Fruit fly (Drosophila melanogaster) whole organism, embryonic: ENCODE measurements around the gene Tsp97E.

Experiments used
- Blimp-1 ChIP-seq: fragments of 200-800 bp; sonication (Bioruptor generic); optimal IDR thresholded peaks from 3 replicates; lab custom pipeline; 2018; ENCODE audit warnings: missing biosample characterization, missing genetic modification characterization, mild to moderate bottlenecking, moderate library complexity, missing genetic modification reagents
- CG11504 ChIP-seq: fragments of 200-800 bp; sonication (Bioruptor generic); optimal IDR thresholded peaks from 3 replicates; lab custom pipeline; 2019; ENCODE audit warnings: missing biosample characterization, mild to moderate bottlenecking, missing genetic modification characterization, moderate library complexity
- CG14050 ChIP-seq: fragments of 200-800 bp; sonication (Bioruptor generic); IDR thresholded peaks from 3 replicates; pipeline ENCODE4 v1.3.6; 2022; ENCODE audit warnings: missing biosample characterization, missing genetic modification characterization
- CG14667 ChIP-seq: fragments of 200-800 bp; sonication (Bioruptor generic); IDR thresholded peaks from 2 replicates; pipeline ENCODE4 v1.3.6; 2022; ENCODE audit warnings: missing biosample characterization, missing genetic modification characterization
- CG30403 ChIP-seq: fragments of 200-800 bp; sonication (Bioruptor generic); optimal IDR thresholded peaks from 3 replicates; lab custom pipeline; 2016; ENCODE audit warnings: missing biosample characterization, missing genetic modification characterization
- CG32532 ChIP-seq: fragments of 200-800 bp; sonication (Bioruptor generic); IDR thresholded peaks from 2 replicates; pipeline ENCODE4 v1.3.6; 2022; ENCODE audit warnings: missing biosample characterization, missing genetic modification characterization
- CG3281 ChIP-seq: fragments of 200-800 bp; sonication (Bioruptor generic); optimal IDR thresholded peaks from 3 replicates; lab custom pipeline; 2017; ENCODE audit warnings: missing biosample characterization, mild to moderate bottlenecking, missing genetic modification characterization
- CG4360 ChIP-seq: fragments of 200-800 bp; sonication (Bioruptor generic); IDR thresholded peaks from 2 replicates; pipeline ENCODE4 v1.3.6; 2022; ENCODE audit warnings: missing biosample characterization, missing genetic modification characterization
- CG6175 ChIP-seq: fragments of 200-800 bp; sonication (Bioruptor generic); IDR thresholded peaks from 3 replicates; pipeline ENCODE4 v1.3.6; 2022; ENCODE audit warnings: missing biosample characterization, missing genetic modification characterization
- CG7271 ChIP-seq: fragments of 200-800 bp; sonication (Bioruptor generic); optimal IDR thresholded peaks from 2 replicates; lab custom pipeline; 2018; ENCODE audit warnings: missing biosample characterization, mild to moderate bottlenecking, missing genetic modification characterization, moderate library complexity
- CG8089 ChIP-seq: fragments of 200-800 bp; sonication (Bioruptor generic); optimal IDR thresholded peaks from 3 replicates; lab custom pipeline; 2016; ENCODE audit warnings: missing biosample characterization, missing genetic modification characterization
- CG8281 ChIP-seq: fragments of 200-800 bp; sonication (Bioruptor generic); optimal IDR thresholded peaks from 2 replicates; lab custom pipeline; 2018; ENCODE audit warnings: missing biosample characterization, mild to moderate bottlenecking, missing genetic modification characterization, moderate library complexity
- CG9437 ChIP-seq: fragments of 200-800 bp; sonication (Bioruptor generic); optimal IDR thresholded peaks from 2 replicates; lab custom pipeline; 2018; ENCODE audit warnings: missing biosample characterization, mild to moderate bottlenecking, missing genetic modification characterization
- CoRest ChIP-seq: fragments of 200-800 bp; sonication (Bioruptor generic); optimal IDR thresholded peaks from 3 replicates; lab custom pipeline; 2018; ENCODE audit warnings: missing biosample characterization, mild to moderate bottlenecking, missing genetic modification characterization, moderate library complexity
- Dad ChIP-seq: fragments of 200-800 bp; sonication (Bioruptor generic); optimal IDR thresholded peaks from 3 replicates; lab custom pipeline; 2016; ENCODE audit warnings: missing biosample characterization, missing genetic modification characterization
- Doc3 ChIP-seq: fragments of 200-800 bp; sonication (Bioruptor generic); IDR thresholded peaks from 3 replicates; pipeline ENCODE4 v1.3.6; 2022; ENCODE audit warnings: missing biosample characterization, missing genetic modification characterization; ENCODE audit not compliant: partially characterized antibody
- E2f1 ChIP-seq: fragments of 200-800 bp; sonication (Bioruptor generic); IDR thresholded peaks from 2 replicates; pipeline ENCODE4 v1.3.6; 2022; ENCODE audit warnings: missing biosample characterization, missing genetic modification characterization
- E2f2 ChIP-seq: fragments of 200-800 bp; sonication (Bioruptor generic); IDR thresholded peaks from 2 replicates; pipeline ENCODE4 v1.3.6; 2022; ENCODE audit warnings: missing biosample characterization, missing genetic modification characterization
- H2.0 ChIP-seq: fragments of 200-800 bp; sonication (Bioruptor generic); IDR thresholded peaks from 2 replicates; pipeline ENCODE4 v1.3.6; 2022; ENCODE audit warnings: missing biosample characterization, missing genetic modification characterization
- HLH3B ChIP-seq: fragments of 200-800 bp; sonication (Bioruptor generic); IDR thresholded peaks from 2 replicates; pipeline ENCODE4 v1.3.6; 2022; ENCODE audit warnings: missing biosample characterization, missing genetic modification characterization
- HmgD ChIP-seq: fragments of 200-800 bp; sonication (Bioruptor generic); optimal IDR thresholded peaks from 3 replicates; lab custom pipeline; 2016; ENCODE audit warnings: missing biosample characterization, missing genetic modification characterization
- Hr78 ChIP-seq, 2 experiments: fragments of 200-800 bp in 1 of 2; fragments of >200 bp in 1 of 2; sonication (Bioruptor generic) in 1 of 2; optimal IDR thresholded peaks; 2 replicates each; lab custom pipeline; 2017 to 2019; ENCODE audit warnings: missing biosample characterization in 2 of 2, missing genetic modification characterization in 2 of 2, mild to moderate bottlenecking in 1 of 2, moderate library complexity in 1 of 2
- MESR4 ChIP-seq: fragments of 200-800 bp; sonication (Bioruptor generic); optimal IDR thresholded peaks from 2 replicates; lab custom pipeline; 2018; ENCODE audit warnings: missing biosample characterization, mild to moderate bottlenecking, missing genetic modification characterization, moderate library complexity
- Nf-YC ChIP-seq: fragments of 200-800 bp; optimal IDR thresholded peaks from 3 replicates; lab custom pipeline; 2019; ENCODE audit warnings: missing biosample characterization, mild to moderate bottlenecking, missing genetic modification characterization, moderate library complexity
- Vsx1 ChIP-seq: fragments of 200-800 bp; sonication (Bioruptor generic); optimal IDR thresholded peaks from 2 replicates; lab custom pipeline; 2017; ENCODE audit warnings: missing biosample characterization, mild to moderate bottlenecking, missing genetic modification characterization, missing genetic modification reagents
- bab2 ChIP-seq: fragments of 200-800 bp; sonication (Bioruptor generic); optimal IDR thresholded peaks from 2 replicates; lab custom pipeline; 2016; ENCODE audit warnings: missing biosample characterization, missing genetic modification characterization
- caup ChIP-seq: fragments of 200-800 bp; sonication (Bioruptor generic); optimal IDR thresholded peaks from 3 replicates; lab custom pipeline; 2017; ENCODE audit warnings: missing biosample characterization, mild to moderate bottlenecking, missing genetic modification characterization, moderate library complexity; ENCODE audit not compliant: severe bottlenecking
- chif ChIP-seq, 2 experiments: fragments of 200-800 bp; sonication (Bioruptor generic); optimal IDR thresholded peaks; 3 replicates each; lab custom pipeline; 2016; ENCODE audit warnings: missing biosample characterization in 2 of 2, missing genetic modification characterization in 2 of 2
- crc ChIP-seq: fragments of 200-800 bp; sonication (Bioruptor generic); optimal IDR thresholded peaks from 2 replicates; lab custom pipeline; 2016; ENCODE audit warnings: missing biosample characterization, missing genetic modification characterization
- da ChIP-seq: fragments of 200-800 bp; sonication (Bioruptor generic); optimal IDR thresholded peaks from 2 replicates; lab custom pipeline; 2016; ENCODE audit warnings: missing biosample characterization, missing genetic modification characterization
- dpn ChIP-seq, 2 experiments: fragments of 200-800 bp; sonication (Bioruptor generic); optimal IDR thresholded peaks; 3 replicates each; lab custom pipeline; 2016; ENCODE audit warnings: missing biosample characterization in 2 of 2, missing genetic modification characterization in 2 of 2
- esg ChIP-seq: fragments of 200-800 bp; sonication (Bioruptor generic); conservative IDR thresholded peaks from 2 replicates; pipeline ENCODE4 v1.3.6; 2022; ENCODE audit warnings: missing biosample characterization, missing genetic modification characterization
- gce ChIP-seq: fragments of 200-800 bp; sonication (Bioruptor generic); IDR thresholded peaks from 3 replicates; pipeline ENCODE4 v1.3.6; 2022; ENCODE audit warnings: missing biosample characterization, missing genetic modification characterization
- hb ChIP-seq: fragments of 200-800 bp; sonication (Bioruptor generic); IDR thresholded peaks from 3 replicates; pipeline ENCODE4 v1.3.6; 2022; ENCODE audit warnings: missing biosample characterization, missing genetic modification characterization; ENCODE audit not compliant: partially characterized antibody
- hth ChIP-seq: fragments of >200 bp; optimal IDR thresholded peaks from 2 replicates; lab custom pipeline; 2017; ENCODE audit warnings: inconsistent platforms
- kay ChIP-seq: fragments of 200-800 bp; sonication (Bioruptor generic); optimal IDR thresholded peaks from 2 replicates; lab custom pipeline; 2016; ENCODE audit warnings: missing biosample characterization, missing genetic modification characterization
- klu ChIP-seq: fragments of 200-800 bp; sonication (Bioruptor generic); IDR thresholded peaks from 2 replicates; pipeline ENCODE4 v1.3.6; 2022; ENCODE audit warnings: missing biosample characterization, missing genetic modification characterization
- lab ChIP-seq: fragments of 200-800 bp; sonication (Bioruptor generic); optimal IDR thresholded peaks from 3 replicates; lab custom pipeline; 2017; ENCODE audit warnings: missing biosample characterization, missing genetic modification characterization, mild to moderate bottlenecking, moderate library complexity, missing genetic modification reagents
- mam ChIP-seq: fragments of 200-800 bp; sonication (Bioruptor generic); optimal IDR thresholded peaks from 3 replicates; lab custom pipeline; 2016; ENCODE audit warnings: missing biosample characterization, missing genetic modification characterization
- pzg ChIP-seq: fragments of 200-800 bp; sonication (Bioruptor generic); optimal IDR thresholded peaks from 3 replicates; lab custom pipeline; 2018; ENCODE audit warnings: missing biosample characterization, mild to moderate bottlenecking, missing genetic modification characterization, moderate library complexity
- sens ChIP-seq: fragments of 200-800 bp; sonication (Bioruptor generic); peaks from one replicate; lab custom pipeline; 2016; ENCODE audit warnings: missing biosample characterization, missing genetic modification characterization
- sob ChIP-seq: fragments of 200-800 bp; sonication (Bioruptor generic); IDR thresholded peaks from 2 replicates; pipeline ENCODE4 v1.3.6; 2022; ENCODE audit warnings: missing biosample characterization, missing genetic modification characterization
- tgo ChIP-seq: fragments of 200-800 bp; sonication (Bioruptor generic); IDR thresholded peaks from 3 replicates; pipeline ENCODE4 v1.3.6; 2022; ENCODE audit warnings: missing biosample characterization, missing genetic modification characterization
- tio ChIP-seq: fragments of 200-800 bp; sonication (Bioruptor generic); optimal IDR thresholded peaks from 2 replicates; lab custom pipeline; 2017; ENCODE audit warnings: missing biosample characterization, missing genetic modification characterization, inconsistent platforms
- tll ChIP-seq, 2 experiments: fragments of 200-800 bp in 1 of 2; fragments of >200 bp in 1 of 2; sonication (Bioruptor generic) in 1 of 2; optimal IDR thresholded peaks; 2 replicates each; lab custom pipeline; 2017 to 2019; ENCODE audit warnings: missing biosample characterization in 2 of 2, missing genetic modification characterization in 2 of 2, mild to moderate bottlenecking in 1 of 2, moderate library complexity in 1 of 2
- trh ChIP-seq: fragments of 200-800 bp; sonication (Bioruptor generic); optimal IDR thresholded peaks from 2 replicates; lab custom pipeline; 2016; ENCODE audit warnings: missing biosample characterization, missing genetic modification characterization
- twi ChIP-seq: fragments of 200-800 bp; optimal IDR thresholded peaks from 2 replicates; lab custom pipeline; 2019; ENCODE audit warnings: missing biosample characterization, mild to moderate bottlenecking, missing genetic modification characterization, moderate library complexity
- unc-4 ChIP-seq: fragments of 200-800 bp; sonication (Bioruptor generic); IDR thresholded peaks from 2 replicates; pipeline ENCODE4 v1.3.6; 2022; ENCODE audit warnings: missing biosample characterization, missing genetic modification characterization; ENCODE audit not compliant: partially characterized antibody
- vnd ChIP-seq: fragments of 200-800 bp; sonication (Bioruptor generic); IDR thresholded peaks from 3 replicates; pipeline ENCODE4 v1.3.6; 2022; ENCODE audit warnings: missing biosample characterization, missing genetic modification characterization; ENCODE audit not compliant: partially characterized antibody

The Tsp97E gene

DNA sequence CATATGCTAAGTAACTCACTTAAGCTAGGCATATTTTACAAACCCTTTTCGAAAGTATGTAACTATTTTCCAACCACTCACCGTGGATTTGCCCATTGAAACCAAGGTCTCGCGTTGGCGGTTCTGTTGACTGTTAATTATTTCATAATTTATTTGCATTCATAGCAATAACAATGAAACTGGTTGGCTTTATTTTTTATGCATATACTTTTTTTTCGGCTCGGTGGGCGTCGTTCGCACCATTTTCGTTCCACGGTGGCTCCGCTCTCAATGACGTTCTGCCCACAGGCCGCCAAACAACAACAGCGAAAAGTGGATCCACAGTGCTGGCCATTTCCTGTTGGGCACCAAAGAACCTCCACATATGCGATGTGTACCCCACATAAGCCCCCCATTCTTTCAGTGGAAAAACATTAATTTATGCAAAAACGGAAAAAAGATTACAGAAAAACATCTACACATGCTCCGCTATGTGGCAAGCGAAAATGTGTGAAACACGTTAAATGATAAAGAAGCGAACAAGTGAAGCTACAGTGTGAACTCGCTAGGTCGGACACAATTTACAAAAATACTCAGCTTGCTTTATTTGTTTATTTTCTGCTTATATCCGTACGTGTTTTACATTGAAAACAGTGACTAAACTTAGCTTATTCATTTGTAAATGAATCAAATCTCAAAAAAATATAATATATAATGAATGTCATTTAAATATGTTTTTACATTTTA lies 3.1 kb upstream of the Tsp97E start (continued):
- TF ChIP-seq H2.0 (GFP tag; lab: Robert Waterston, UW) (no peak), Nf-YC (tag; lab: Kevin White, UChicago) (peak; percentile 31), lab (GFP tag; lab: Kevin White, UChicago) (no peak), CG3281 (no peak), kay (GFP tag; lab: Kevin White, UChicago) (no peak), sens (GFP tag; lab: Kevin White, UChicago) (peak; percentile 79), bab2 (GFP tag; lab: Kevin White, UChicago) (no peak), tgo (GFP tag; lab: Robert Waterston, UW) (peak; percentile 47; the same call in 2 of the 3 replicates), Blimp-1 (GFP tag; lab: Kevin White, UChicago) (no peak), CG11504 (tag; lab: Kevin White, UChicago) (peak; percentile 64), CG8089 (GFP tag; lab: Kevin White, UChicago) (no peak), CG4360 (GFP tag; lab: Robert Waterston, UW) (0 out of 2 replicates have a peak, but pooled peaks have one; percentile 39), hb (GFP tag; lab: Robert Waterston, UW) (no peak), klu (GFP tag; lab: Robert Waterston, UW) (no peak), crc (GFP tag; lab: Kevin White, UChicago) (no peak), vnd (GFP tag; lab: Robert Waterston, UW) (no peak), HmgD (no peak), pzg (GFP tag; lab: Kevin White, UChicago) (no peak), CG32532 (GFP tag; lab: Robert Waterston, UW) (no peak), Doc3 (GFP tag; lab: Robert Waterston, UW) (no peak), dpn (GFP tag; optimal IDR thresholded peaks at IDR 0.05; lab: Kevin White, UChicago) (no peak), caup (GFP tag; lab: Kevin White, UChicago) (no peak), hth (lab: Kevin White, UChicago) (no peak), Hr78 (GFP tag; optimal IDR thresholded peaks at IDR 0.05; lab: Kevin White, UChicago) (no peak), CG30403 (GFP tag; lab: Kevin White, UChicago) (no peak), gce (GFP tag; lab: Robert Waterston, UW) (0 out of 3 replicates have a peak, but pooled peaks have one; percentile 10), Vsx1 (no peak), tll (GFP tag; optimal IDR thresholded peaks at IDR 0.05; lab: Kevin White, UChicago) (no peak), Dad (GFP tag; lab: Kevin White, UChicago) (no peak), HLH3B (GFP tag; lab: Robert Waterston, UW) (peak; percentile 36; the same call in 1 of the 2 replicates), unc-4 (GFP tag; lab: Robert Waterston, UW) (no peak), mam (no peak), MESR4 (GFP tag; lab: Kevin White, UChicago) (no peak), CG6175 (GFP tag; lab: Robert Waterston, UW) (peak; percentile 58; the same call in 1 of the 3 replicates), trh (GFP tag; lab: Kevin White, UChicago) (no peak), CG9437 (GFP tag; lab: Kevin White, UChicago) (peak; percentile 12), CG14667 (GFP tag; lab: Robert Waterston, UW) (peak; percentile 45), da (no peak), tio (GFP tag; lab: Kevin White, UChicago) (peak; percentile 5), E2f1 (GFP tag; lab: Robert Waterston, UW) (0 out of 2 replicates have a peak, but pooled peaks have one; percentile 10), chif (GFP tag; optimal IDR thresholded peaks at IDR 0.05; lab: Kevin White, UChicago) (no peak), CoRest (tag; lab: Kevin White, UChicago) (peak; percentile 32), CG14050 (GFP tag; lab: Robert Waterston, UW) (no peak), CG7271 (tag; lab: Kevin White, UChicago) (no peak), sob (GFP tag; lab: Robert Waterston, UW) (peak; percentile 25; the same call in 1 of the 2 replicates), twi (tag; lab: Kevin White, UChicago) (no peak), esg (GFP tag; lab: Robert Waterston, UW) (peak; percentile 30; the same call in 1 of the 2 replicates), CG8281 (tag; lab: Kevin White, UChicago) (no peak), E2f2 (GFP tag; lab: Robert Waterston, UW) (peak; percentile 27; the same call in 1 of the 2 replicates)
